Worm (Caenorhabditis elegans): ENCODE data around the gene ugt-18.

DNA sequence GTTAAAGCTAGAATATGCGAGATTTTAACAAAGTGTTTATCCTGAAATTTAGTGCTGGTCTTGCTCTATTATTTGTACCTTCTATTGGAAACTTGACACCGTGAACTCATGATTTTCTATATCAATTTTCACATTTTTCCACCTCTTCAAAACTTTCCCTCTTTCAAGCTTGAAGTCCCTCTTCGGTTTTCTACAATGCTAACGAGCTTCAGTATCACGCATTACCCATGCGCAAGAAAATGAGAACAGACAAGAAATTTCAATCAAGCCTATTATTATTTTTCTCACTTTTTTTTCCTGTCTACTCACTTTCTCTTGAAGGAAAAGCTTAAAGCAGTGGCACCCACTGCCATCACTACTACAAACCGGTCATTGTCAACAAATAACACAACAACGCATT lies 8.2 kb upstream of the ugt-18 start:
- TF ChIP-seq elt-2 (tag; optimal IDR thresholded peaks at IDR 0.05) (no peak), sdc-2 (tag; optimal IDR thresholded peaks at IDR 0.05) (no peak), pha-4 (tag; optimal IDR thresholded peaks at IDR 0.05) (no peak), nhr-11 (tag; optimal IDR thresholded peaks at IDR 0.05) (no peak), fkh-10 (GFP tag; optimal IDR thresholded peaks at IDR 0.05) (no peak), lim-6 (tag; optimal IDR thresholded peaks at IDR 0.05) (no peak)

Data from whole organism, late embryonic.